Worm (Caenorhabditis elegans): Measurements from ENCODE around the gene C02F4.4.

ce11 chrIV:10468662-10469061 is 46.4 kb downstream of the C02F4.4 start:
- TF ChIP-seq mep-1 (tag; optimal IDR thresholded peaks at IDR 0.05): no peak
- TF ChIP-seq pqm-1 (tag; optimal IDR thresholded peaks at IDR 0.05): peak; percentile 22
- TF ChIP-seq egl-43 (GFP tag; IDR thresholded peaks at IDR 0.05): no peak
- TF ChIP-seq nhr-48 (tag; optimal IDR thresholded peaks at IDR 0.05): no peak
- no peak for TF ChIP-seq fkh-10 (GFP tag; optimal IDR thresholded peaks at IDR 0.05)
- TF ChIP-seq zip-2 (tag; optimal IDR thresholded peaks at IDR 0.05): no peak
- TF ChIP-seq Y75B8A.6 (GFP tag; IDR thresholded peaks at IDR 0.05): no peak
- no peak for TF ChIP-seq lsy-2 (tag; optimal IDR thresholded peaks at IDR 0.05)
- no peak for TF ChIP-seq zag-1 (tag; optimal IDR thresholded peaks at IDR 0.05)
- TF ChIP-seq ceh-82 (tag; optimal IDR thresholded peaks at IDR 0.05): no peak
- TF ChIP-seq F37D6.2 (tag; optimal IDR thresholded peaks at IDR 0.05): no peak
- no peak for TF ChIP-seq egl-27 (tag; optimal IDR thresholded peaks at IDR 0.05)
- no peak for TF ChIP-seq ama-1 (optimal IDR thresholded peaks at IDR 0.05)

All from whole organism, L4 larva.